Fruit fly (Drosophila melanogaster) whole organism, wandering third instar larva: ENCODE measurements around the gene CG12071.

Experiments used
- Abd-B ChIP-seq: fragments of >200 bp; optimal IDR thresholded peaks from 2 replicates; lab custom pipeline; 2017; ENCODE audit warnings: missing biosample characterization, missing genetic modification characterization
- CG32264 ChIP-seq: fragments of 200-800 bp; sonication (Bioruptor generic); optimal IDR thresholded peaks from 2 replicates; lab custom pipeline; 2016; ENCODE audit warnings: missing biosample characterization, missing genetic modification characterization
- CG9705 ChIP-seq: fragments of 200-800 bp; sonication (Bioruptor generic); optimal IDR thresholded peaks from 2 replicates; lab custom pipeline; 2018; ENCODE audit warnings: missing biosample characterization, mild to moderate bottlenecking, missing genetic modification characterization
- CrebA ChIP-seq: fragments of 200-800 bp; sonication (Bioruptor generic); optimal IDR thresholded peaks from 2 replicates; lab custom pipeline; 2016; ENCODE audit warnings: missing biosample characterization, mild to moderate bottlenecking, missing genetic modification characterization, borderline replicate concordance
- Dfd ChIP-seq: fragments of >200 bp; optimal IDR thresholded peaks from 2 replicates; lab custom pipeline; 2017; ENCODE audit warnings: missing biosample characterization, missing genetic modification characterization
- Dif ChIP-seq: fragments of 200-275, 200-300 bp; sonication (Bioruptor generic); optimal IDR thresholded peaks from 2 replicates; lab custom pipeline; 2018; ENCODE audit warnings: missing biosample characterization, missing genetic modification characterization; ENCODE audit not compliant: partially characterized antibody
- GATAd ChIP-seq: sonication (Bioruptor generic); optimal IDR thresholded peaks from 2 replicates; lab custom pipeline; 2016; ENCODE audit warnings: missing biosample characterization, missing genetic modification characterization
- HLH106 ChIP-seq: fragments of 200-800 bp; optimal IDR thresholded peaks from 3 replicates; lab custom pipeline; 2019; ENCODE audit warnings: missing biosample characterization, mild to moderate bottlenecking, missing genetic modification characterization, moderate library complexity
- Hnf4 ChIP-seq: fragments of 200-800 bp; sonication (Bioruptor generic); optimal IDR thresholded peaks from 2 replicates; lab custom pipeline; 2016; ENCODE audit warnings: missing biosample characterization, mild to moderate bottlenecking, missing genetic modification characterization
- Hr78 ChIP-seq: fragments of >200 bp; optimal IDR thresholded peaks from 2 replicates; lab custom pipeline; 2017; ENCODE audit warnings: missing biosample characterization, missing genetic modification characterization
- Hr83 ChIP-seq: fragments of 200-300 bp; sonication (Bioruptor generic); optimal IDR thresholded peaks from 2 replicates; lab custom pipeline; 2016; ENCODE audit warnings: missing biosample characterization, mild to moderate bottlenecking, missing genetic modification characterization, moderate library complexity; ENCODE audit not compliant: poor library complexity, severe bottlenecking
- Jra ChIP-seq: sonication (Bioruptor generic); optimal IDR thresholded peaks from 2 replicates; lab custom pipeline; 2016; ENCODE audit warnings: missing biosample characterization, missing genetic modification characterization
- Mio ChIP-seq: sonication (Bioruptor generic); optimal IDR thresholded peaks from 2 replicates; lab custom pipeline; 2016; ENCODE audit warnings: missing biosample characterization, missing genetic modification characterization
- Myc ChIP-seq: fragments of >200 bp; optimal IDR thresholded peaks from 2 replicates; lab custom pipeline; 2017
- N ChIP-seq: fragments of >200 bp; optimal IDR thresholded peaks from 2 replicates; lab custom pipeline; 2018; ENCODE audit warnings: missing biosample characterization, missing external identifiers, missing genetic modification characterization
- OdsH ChIP-seq: fragments of 200-800 bp; sonication (Bioruptor generic); optimal IDR thresholded peaks from 2 replicates; lab custom pipeline; 2016; ENCODE audit warnings: missing biosample characterization, mild to moderate bottlenecking, missing genetic modification characterization
- Rel ChIP-seq, 2 experiments: fragments of 200-800 bp; sonication (Bioruptor generic) in 1 of 2; optimal IDR thresholded peaks; 2 replicates in 1 of 2; 3 replicates in 1 of 2; lab custom pipeline; 2016 to 2019; ENCODE audit warnings: mild to moderate bottlenecking in 2 of 2, missing biosample characterization in 2 of 2, missing genetic modification characterization in 2 of 2, moderate library complexity in 1 of 2
- Sp1 ChIP-seq: fragments of 200-800 bp; sonication (Bioruptor generic); optimal IDR thresholded peaks from 3 replicates; lab custom pipeline; 2019; ENCODE audit warnings: missing biosample characterization, mild to moderate bottlenecking, missing genetic modification characterization, moderate library complexity
- Vsx2 ChIP-seq: fragments of 200-300, 225-300 bp; sonication (Bioruptor generic); optimal IDR thresholded peaks from 2 replicates; lab custom pipeline; 2018; ENCODE audit warnings: missing biosample characterization, missing genetic modification characterization; ENCODE audit not compliant: partially characterized antibody
- br ChIP-seq: fragments of 200-800 bp; sonication (Bioruptor generic); optimal IDR thresholded peaks from 2 replicates; lab custom pipeline; 2016; ENCODE audit warnings: missing biosample characterization, missing genetic modification characterization
- brk ChIP-seq: fragments of 200-800 bp; sonication (Bioruptor generic); optimal IDR thresholded peaks from 2 replicates; lab custom pipeline; 2016; ENCODE audit warnings: missing biosample characterization, mild to moderate bottlenecking, missing genetic modification characterization
- dl ChIP-seq, 2 experiments: fragments of 175-275, 200-275 bp in 1 of 2; fragments of 200-275 bp in 1 of 2; sonication (Bioruptor generic); optimal IDR thresholded peaks; lab custom pipeline; 2018; ENCODE audit warnings: mild to moderate bottlenecking in 2 of 2, missing biosample characterization in 2 of 2, missing genetic modification characterization in 2 of 2, moderate library complexity in 2 of 2; ENCODE audit not compliant: partially characterized antibody in 2 of 2, insufficient read depth in 1 of 2
- dmrt93B ChIP-seq: fragments of 200-800 bp; sonication (Bioruptor generic); optimal IDR thresholded peaks from 2 replicates; lab custom pipeline; 2018; ENCODE audit warnings: missing biosample characterization, mild to moderate bottlenecking, missing genetic modification characterization
- ey ChIP-seq: fragments of 200-800 bp; sonication (Bioruptor generic); optimal IDR thresholded peaks from 2 replicates; lab custom pipeline; 2016; ENCODE audit warnings: missing biosample characterization, missing genetic modification characterization
- foxo ChIP-seq, 2 experiments: fragments of 200-800 bp; sonication (Bioruptor generic); optimal IDR thresholded peaks; 2 replicates in 1 of 2; 3 replicates in 1 of 2; lab custom pipeline; 2016 to 2017; ENCODE audit warnings: missing biosample characterization in 2 of 2, missing genetic modification characterization in 2 of 2
- h ChIP-seq: fragments of 200-800 bp; sonication (Bioruptor generic); optimal IDR thresholded peaks from 3 replicates; lab custom pipeline; 2016; ENCODE audit warnings: missing biosample characterization, mild to moderate bottlenecking, missing genetic modification characterization
- jim ChIP-seq: fragments of 175-275, 200-325 bp; sonication (Bioruptor generic); optimal IDR thresholded peaks from 2 replicates; lab custom pipeline; 2016; ENCODE audit warnings: missing biosample characterization, mild to moderate bottlenecking, missing genetic modification characterization
- pan ChIP-seq: fragments of >200 bp; optimal IDR thresholded peaks from 2 replicates; lab custom pipeline; 2017
- psq ChIP-seq: fragments of 200-800 bp; sonication (Bioruptor generic); optimal IDR thresholded peaks from 3 replicates; lab custom pipeline; 2017; ENCODE audit warnings: missing biosample characterization, mild to moderate bottlenecking, missing genetic modification characterization, moderate library complexity
- rgr ChIP-seq: fragments of 200-800 bp; sonication (Bioruptor generic); optimal IDR thresholded peaks from 3 replicates; lab custom pipeline; 2016; ENCODE audit warnings: missing biosample characterization, mild to moderate bottlenecking, missing genetic modification characterization
- sage ChIP-seq: fragments of 200-800 bp; sonication (Bioruptor generic); optimal IDR thresholded peaks from 2 replicates; lab custom pipeline; 2016; ENCODE audit warnings: missing biosample characterization, mild to moderate bottlenecking, missing genetic modification characterization
- sv ChIP-seq: fragments of 200-800 bp; sonication (Bioruptor generic); optimal IDR thresholded peaks from 3 replicates; lab custom pipeline; 2016; ENCODE audit warnings: missing biosample characterization, missing genetic modification characterization
- tai ChIP-seq: sonication (Bioruptor generic); optimal IDR thresholded peaks from 2 replicates; lab custom pipeline; 2016; ENCODE audit warnings: missing biosample characterization, missing genetic modification characterization
- usp ChIP-seq: fragments of >200 bp; optimal IDR thresholded peaks from 2 replicates; lab custom pipeline; 2017; ENCODE audit warnings: missing biosample characterization, missing genetic modification characterization

Gene CG12071

DNA sequence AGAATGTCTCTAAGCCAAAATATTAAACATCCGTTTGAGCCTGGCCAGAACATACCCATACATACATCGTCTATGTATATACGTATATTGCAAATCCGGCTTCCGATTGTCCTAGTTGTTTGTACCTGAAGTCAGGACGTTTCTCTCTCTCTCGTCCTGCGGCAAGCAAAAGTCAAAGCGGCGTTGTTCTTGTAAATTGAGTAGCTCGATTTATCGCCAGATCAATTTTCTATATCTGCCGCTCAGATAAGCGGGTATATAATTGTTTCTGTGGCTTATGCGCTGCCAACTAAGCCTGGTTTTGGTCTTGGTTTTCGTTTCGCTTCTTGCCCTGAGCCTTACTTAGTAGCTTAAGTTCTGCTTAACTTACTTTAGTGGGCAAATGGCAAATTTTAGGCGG, 24.2 kb downstream of the CG12071 start:
- no peak for TF ChIP-seq CrebA (GFP tag; lab: Kevin White, UChicago)
- no peak for TF ChIP-seq Hr83 (GFP tag; lab: Kevin White, UChicago)
- no peak for TF ChIP-seq Dfd (GFP tag; lab: Kevin White, UChicago)
- no peak for TF ChIP-seq psq (GFP tag; lab: Kevin White, UChicago)
- no peak for TF ChIP-seq dmrt93B (GFP tag; lab: Kevin White, UChicago)

DNA sequence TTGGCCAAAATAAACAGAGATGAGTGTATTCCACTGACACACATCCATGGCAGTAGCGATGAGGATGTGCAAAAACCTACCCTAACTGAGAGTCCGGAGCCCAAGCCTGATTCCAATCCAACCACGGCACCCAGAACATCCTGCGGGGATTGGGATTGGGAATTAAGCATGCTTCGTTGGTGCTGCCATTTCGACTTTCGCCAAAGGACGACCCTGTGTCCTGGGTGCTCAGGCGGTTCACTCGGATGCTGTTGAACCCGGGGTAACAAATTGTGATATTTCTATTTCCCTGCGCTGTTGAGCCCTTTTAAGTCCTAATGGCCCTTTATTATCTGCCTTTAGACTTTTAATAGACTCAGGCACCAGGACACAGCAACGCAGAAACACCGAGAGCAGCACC, 25.7 kb downstream of the CG12071 start:
- TF ChIP-seq pan (lab: Kevin White, UChicago) (no peak), sage (GFP tag; lab: Kevin White, UChicago) (no peak), N (GFP tag; lab: Kevin White, UChicago) (no peak), Dfd (GFP tag; lab: Kevin White, UChicago) (no peak), CrebA (GFP tag; lab: Kevin White, UChicago) (no peak), Dif (no peak), Hr78 (GFP tag; lab: Kevin White, UChicago) (no peak), tai (GFP tag; lab: Kevin White, UChicago) (no peak), usp (GFP tag; lab: Kevin White, UChicago) (no peak), Hnf4 (GFP tag; lab: Kevin White, UChicago) (no peak), GATAd (GFP tag; lab: Kevin White, UChicago) (no peak), CG9705 (GFP tag; lab: Kevin White, UChicago) (no peak), Rel (GFP tag; optimal IDR thresholded peaks at IDR 0.05; lab: Kevin White, UChicago) (no peak), Rel (tag; optimal IDR thresholded peaks at IDR 0.05; lab: Kevin White, UChicago) (no peak), rgr (GFP tag; lab: Kevin White, UChicago) (no peak), Mio (no peak), OdsH (GFP tag; lab: Kevin White, UChicago) (no peak), CG32264 (GFP tag; lab: Kevin White, UChicago) (no peak), Jra (GFP tag; lab: Kevin White, UChicago) (no peak), sv (GFP tag; lab: Kevin White, UChicago) (no peak)

DNA sequence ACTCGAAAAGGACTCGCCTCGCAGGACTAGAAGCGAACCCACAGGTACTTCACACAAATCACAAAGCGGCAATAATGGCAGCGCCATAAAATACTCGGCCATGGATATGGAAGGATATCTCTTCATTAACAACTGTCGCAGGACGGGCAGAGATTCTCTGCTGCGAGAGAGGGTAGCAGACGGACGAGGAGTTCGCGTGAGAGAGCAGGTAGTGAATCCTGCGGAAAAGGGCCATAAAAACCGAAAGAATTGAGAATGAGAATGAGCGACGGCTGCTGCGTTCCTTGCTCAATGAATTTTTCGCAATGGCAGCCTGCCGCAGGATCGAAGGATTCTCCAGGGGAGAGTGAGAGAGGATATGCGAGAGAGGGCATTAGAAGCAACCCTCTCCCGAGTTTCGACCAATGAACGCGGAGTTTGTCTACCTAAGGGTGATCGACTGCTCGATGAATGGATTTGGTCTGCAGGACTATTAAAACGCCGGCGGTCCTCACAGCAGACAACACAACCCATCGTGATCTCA, 28.9 kb downstream of the CG12071 start, which contains the start of gene tll:
TSS of gene tll (plus strand) at position 473 of the 523 bp plus-strand sequence.
- TF ChIP-seq ey (no peak), Hnf4 (GFP tag; lab: Kevin White, UChicago) (no peak), dl (GFP tag; optimal IDR thresholded peaks at IDR 0.05; lab: Kevin White, UChicago; ENCODE audit: insufficient read depth in 1 of 2, partially characterized antibody in 2 of 2) (no peak), br (GFP tag; lab: Kevin White, UChicago) (no peak), h (GFP tag; lab: Kevin White, UChicago) (no peak), Hr78 (GFP tag; lab: Kevin White, UChicago) (no peak), Myc (lab: Kevin White, UChicago) (no peak), Sp1 (no peak), sage (GFP tag; lab: Kevin White, UChicago) (no peak), psq (GFP tag; lab: Kevin White, UChicago) (no peak), GATAd (GFP tag; lab: Kevin White, UChicago) (no peak), HLH106 (tag; lab: Kevin White, UChicago) (no peak), Dfd (GFP tag; lab: Kevin White, UChicago) (no peak), Rel (GFP tag; optimal IDR thresholded peaks at IDR 0.05; lab: Kevin White, UChicago) (no peak), Rel (tag; optimal IDR thresholded peaks at IDR 0.05; lab: Kevin White, UChicago) (no peak), brk (no peak), Dif (no peak), jim (GFP tag; lab: Kevin White, UChicago) (no peak), N (GFP tag; lab: Kevin White, UChicago) (no peak)

DNA sequence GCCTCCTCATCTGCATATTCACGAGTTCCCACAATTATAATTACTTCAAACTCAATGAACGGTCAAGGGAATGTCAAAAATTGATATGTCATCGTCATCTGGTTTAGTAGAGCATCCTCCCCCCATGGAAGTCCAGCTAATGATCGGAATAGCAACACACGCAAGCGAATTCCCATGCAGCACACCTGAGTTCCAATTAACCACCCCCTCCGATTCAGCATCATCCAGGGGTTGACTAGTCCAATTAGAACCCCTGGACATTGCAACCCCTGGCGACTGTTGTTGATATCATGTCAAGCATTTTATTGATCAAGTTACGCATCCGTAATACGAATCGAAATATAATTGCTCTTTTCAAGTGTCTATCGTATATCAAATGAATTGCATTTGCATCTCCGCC, 30.4 kb downstream of the CG12071 start:
- no peak for TF ChIP-seq Myc (lab: Kevin White, UChicago)
- no peak for TF ChIP-seq Rel (GFP tag; optimal IDR thresholded peaks at IDR 0.05; lab: Kevin White, UChicago)
- no peak for TF ChIP-seq Rel (tag; optimal IDR thresholded peaks at IDR 0.05; lab: Kevin White, UChicago)
- TF ChIP-seq sv (GFP tag; lab: Kevin White, UChicago), result no peak
- no peak for TF ChIP-seq Abd-B (GFP tag; lab: Kevin White, UChicago)
- TF ChIP-seq dmrt93B (GFP tag; lab: Kevin White, UChicago), result no peak
- no peak for TF ChIP-seq psq (GFP tag; lab: Kevin White, UChicago)
- TF ChIP-seq tai (GFP tag; lab: Kevin White, UChicago), result no peak
- TF ChIP-seq Vsx2 (GFP tag; lab: Kevin White, UChicago), result no peak
- TF ChIP-seq HLH106 (tag; lab: Kevin White, UChicago), result no peak
- no peak for TF ChIP-seq ey
- no peak for TF ChIP-seq pan (lab: Kevin White, UChicago)
- no peak for TF ChIP-seq foxo (GFP tag; optimal IDR thresholded peaks at IDR 0.05; lab: Kevin White, UChicago)
- no peak for TF ChIP-seq usp (GFP tag; lab: Kevin White, UChicago)
- no peak for TF ChIP-seq CrebA (GFP tag; lab: Kevin White, UChicago)
